Fruit fly (Drosophila melanogaster) whole organism, wandering third instar larva: ENCODE measurements around the gene Tssk.

Experiments
- CG9705 ChIP-seq: fragments of 200-800 bp; sonication (Bioruptor generic); optimal IDR thresholded peaks from 2 replicates; lab custom pipeline; 2018; ENCODE audit warnings: missing biosample characterization, mild to moderate bottlenecking, missing genetic modification characterization
- Hr78 ChIP-seq: fragments of >200 bp; optimal IDR thresholded peaks from 2 replicates; lab custom pipeline; 2017; ENCODE audit warnings: missing biosample characterization, missing genetic modification characterization
- Myc ChIP-seq: fragments of >200 bp; optimal IDR thresholded peaks from 2 replicates; lab custom pipeline; 2017
- OdsH ChIP-seq: fragments of 200-800 bp; sonication (Bioruptor generic); optimal IDR thresholded peaks from 2 replicates; lab custom pipeline; 2016; ENCODE audit warnings: missing biosample characterization, mild to moderate bottlenecking, missing genetic modification characterization
- brk ChIP-seq: fragments of 200-800 bp; sonication (Bioruptor generic); optimal IDR thresholded peaks from 2 replicates; lab custom pipeline; 2016; ENCODE audit warnings: missing biosample characterization, mild to moderate bottlenecking, missing genetic modification characterization
- dl ChIP-seq, 2 experiments: fragments of 175-275, 200-275 bp in 1 of 2; fragments of 200-275 bp in 1 of 2; sonication (Bioruptor generic); optimal IDR thresholded peaks; lab custom pipeline; 2018; ENCODE audit warnings: mild to moderate bottlenecking in 2 of 2, missing biosample characterization in 2 of 2, missing genetic modification characterization in 2 of 2, moderate library complexity in 2 of 2; ENCODE audit not compliant: partially characterized antibody in 2 of 2, insufficient read depth in 1 of 2
- fru ChIP-seq: fragments of 200-800 bp; sonication (Bioruptor generic); optimal IDR thresholded peaks from 3 replicates; lab custom pipeline; 2016; ENCODE audit warnings: missing biosample characterization, mild to moderate bottlenecking, missing genetic modification characterization
- pan ChIP-seq: fragments of >200 bp; optimal IDR thresholded peaks from 2 replicates; lab custom pipeline; 2017
- psq ChIP-seq: fragments of 200-800 bp; sonication (Bioruptor generic); optimal IDR thresholded peaks from 3 replicates; lab custom pipeline; 2017; ENCODE audit warnings: missing biosample characterization, mild to moderate bottlenecking, missing genetic modification characterization, moderate library complexity
- sage ChIP-seq: fragments of 200-800 bp; sonication (Bioruptor generic); optimal IDR thresholded peaks from 2 replicates; lab custom pipeline; 2016; ENCODE audit warnings: missing biosample characterization, mild to moderate bottlenecking, missing genetic modification characterization
- tai ChIP-seq: sonication (Bioruptor generic); optimal IDR thresholded peaks from 2 replicates; lab custom pipeline; 2016; ENCODE audit warnings: missing biosample characterization, missing genetic modification characterization

dm6 chr3R:18572240-18572803, 26.2 kb upstream of the Tssk start:
- TF ChIP-seq tai (GFP tag; lab: Kevin White, UChicago), result no peak
- TF ChIP-seq OdsH (GFP tag; lab: Kevin White, UChicago), result no peak
- no peak for TF ChIP-seq CG9705 (GFP tag; lab: Kevin White, UChicago)
- TF ChIP-seq dl (GFP tag; optimal IDR thresholded peaks at IDR 0.05; lab: Kevin White, UChicago; ENCODE audit: insufficient read depth in 1 of 2, partially characterized antibody in 2 of 2), result no peak
- TF ChIP-seq brk, result no peak
- TF ChIP-seq fru (GFP tag; lab: Kevin White, UChicago), result no peak
- TF ChIP-seq sage (GFP tag; lab: Kevin White, UChicago), result no peak
- no peak for TF ChIP-seq pan (lab: Kevin White, UChicago)
- no peak for TF ChIP-seq Hr78 (GFP tag; lab: Kevin White, UChicago)
- no peak for TF ChIP-seq Myc (lab: Kevin White, UChicago)
- no peak for TF ChIP-seq psq (GFP tag; lab: Kevin White, UChicago)
